Worm (Caenorhabditis elegans): Measurements from ENCODE around the gene T14G12.6.
A peak's percentile ranks its signal among the peaks of the same experiment; 100 is the strongest.

The T14G12.6 gene

DNA sequence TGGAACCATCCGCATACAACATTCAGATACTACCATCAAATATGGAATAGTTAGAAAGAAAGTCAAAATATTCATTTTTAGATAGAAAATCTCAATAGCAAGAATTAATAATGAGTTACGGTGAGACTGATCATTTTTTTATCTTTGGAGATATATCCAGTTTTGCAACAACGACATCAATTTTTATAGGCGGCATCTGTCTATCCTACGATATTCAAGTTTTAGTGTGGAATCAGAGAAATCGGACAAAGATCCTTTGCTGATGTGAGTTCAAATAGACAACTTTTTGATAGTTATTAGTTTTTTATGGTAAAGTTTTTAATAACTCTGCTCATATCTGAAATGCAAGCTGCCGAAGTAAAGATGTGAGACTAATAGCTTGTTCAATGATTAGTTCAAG, 7.3 kb upstream of the T14G12.6 start, which contains the start of gene F47B7.4:
Gene F47B7.4 (minus strand): TSS at position 101 of the 400 bp plus-strand sequence.
- TF ChIP-seq flt-1 (GFP tag; IDR thresholded peaks at IDR 0.05) = no peak
- TF ChIP-seq med-1 (GFP tag; optimal IDR thresholded peaks at IDR 0.05; ENCODE audit: insufficient read depth) = no peak
- TF ChIP-seq cog-1 (tag; optimal IDR thresholded peaks at IDR 0.05) = no peak
- no peak for TF ChIP-seq ztf-23 (GFP tag; IDR thresholded peaks at IDR 0.05)
- no peak for TF ChIP-seq ref-1 (GFP tag; conservative IDR thresholded peaks at IDR 0.05)
- TF ChIP-seq tab-1 (GFP tag; IDR thresholded peaks at IDR 0.05) = no peak
- TF ChIP-seq klf-2 (GFP tag; conservative IDR thresholded peaks at IDR 0.05) = no peak

DNA sequence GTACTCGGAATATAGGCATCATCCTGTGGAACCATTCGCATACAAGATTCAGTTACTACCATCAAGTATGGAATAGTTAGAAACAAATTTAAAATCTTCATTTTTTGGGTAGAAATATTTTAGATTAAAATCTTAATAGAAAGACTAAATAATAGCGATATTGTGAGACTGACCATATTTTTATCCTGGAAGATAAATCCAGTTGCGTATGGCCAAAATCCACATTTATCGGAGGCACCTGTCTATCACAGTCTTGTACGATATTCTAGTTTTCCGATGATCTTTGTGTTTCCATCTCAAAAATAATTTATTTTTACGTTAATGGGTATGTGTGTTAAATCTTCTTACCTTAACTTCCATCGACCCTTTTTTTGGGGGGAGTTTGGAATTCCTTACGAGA, 5.0 kb upstream of the T14G12.6 start, which contains the start of gene F47B7.3:
Gene F47B7.3 (minus strand): TSS at position 101 of the 400 bp plus-strand sequence.
- no peak for TF ChIP-seq klf-2 (GFP tag; conservative IDR thresholded peaks at IDR 0.05)
- TF ChIP-seq flt-1 (GFP tag; IDR thresholded peaks at IDR 0.05) = no peak
- no peak for TF ChIP-seq tab-1 (GFP tag; IDR thresholded peaks at IDR 0.05)
- TF ChIP-seq cog-1 (tag; optimal IDR thresholded peaks at IDR 0.05) = no peak
- TF ChIP-seq med-1 (GFP tag; optimal IDR thresholded peaks at IDR 0.05; ENCODE audit: insufficient read depth) = no peak
- TF ChIP-seq T22C8.4 (GFP tag; IDR thresholded peaks at IDR 0.05) = no peak
- no peak for TF ChIP-seq ztf-29 (GFP tag; IDR thresholded peaks at IDR 0.05)
- TF ChIP-seq ztf-23 (GFP tag; IDR thresholded peaks at IDR 0.05) = no peak
- TF ChIP-seq ref-1 (GFP tag; conservative IDR thresholded peaks at IDR 0.05) = no peak

DNA sequence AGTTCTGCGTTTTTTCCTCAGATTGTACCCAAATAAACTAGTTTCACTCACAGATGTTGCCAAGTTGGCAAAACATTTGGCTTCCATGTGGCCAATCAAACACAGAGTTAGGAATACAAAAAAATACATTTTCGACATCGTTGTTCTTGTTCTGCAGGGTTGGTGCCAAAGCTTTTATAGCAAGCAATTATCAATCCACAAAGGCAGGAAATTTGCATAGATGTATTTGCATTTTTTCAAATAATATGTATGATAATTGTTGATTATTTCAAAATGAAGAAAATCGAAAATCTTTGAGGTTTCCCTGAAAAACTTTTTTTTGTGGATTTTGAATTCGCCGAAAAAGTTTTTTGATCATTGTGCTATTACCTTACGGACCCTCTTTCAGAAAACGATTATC, 3.2 kb upstream of the T14G12.6 start, which contains the start of gene T14G12.11:
Gene T14G12.11 (minus strand): TSS at position 138 of the 400 bp plus-strand sequence.
- TF ChIP-seq ref-1 (GFP tag; conservative IDR thresholded peaks at IDR 0.05) (no peak), T22C8.4 (GFP tag; IDR thresholded peaks at IDR 0.05) (no peak), med-1 (GFP tag; optimal IDR thresholded peaks at IDR 0.05; ENCODE audit: insufficient read depth) (no peak), klf-2 (GFP tag; conservative IDR thresholded peaks at IDR 0.05) (no peak), tab-1 (GFP tag; IDR thresholded peaks at IDR 0.05) (no peak), cog-1 (tag; optimal IDR thresholded peaks at IDR 0.05) (no peak), ztf-29 (GFP tag; IDR thresholded peaks at IDR 0.05) (no peak), flt-1 (GFP tag; IDR thresholded peaks at IDR 0.05) (no peak), ztf-23 (GFP tag; IDR thresholded peaks at IDR 0.05) (no peak)

DNA sequence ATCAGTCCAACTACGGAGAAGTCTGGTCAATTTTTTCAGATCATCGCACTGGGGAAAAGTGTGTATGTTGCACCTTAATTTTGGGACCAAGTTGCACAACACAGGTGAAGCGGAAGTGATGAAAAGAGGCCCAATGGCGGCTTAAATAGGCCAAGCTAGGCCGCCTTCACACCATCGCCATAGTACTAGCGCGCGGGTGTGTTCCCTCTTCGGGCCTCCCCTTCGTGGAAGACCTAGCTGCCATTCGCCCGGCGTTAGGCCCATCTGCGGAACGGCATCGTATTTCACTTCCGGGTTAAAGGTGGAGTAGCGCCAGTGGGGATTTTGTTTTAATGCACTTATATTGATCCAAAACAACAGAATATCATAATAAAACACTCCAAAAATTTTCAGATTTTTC, 575 bp upstream of the T14G12.6 start:
- TF ChIP-seq ztf-29 (GFP tag; IDR thresholded peaks at IDR 0.05) = no peak
- 0 out of 2 replicates have a peak, but pooled peaks have one; percentile 44 for TF ChIP-seq tab-1 (GFP tag; IDR thresholded peaks at IDR 0.05)

DNA sequence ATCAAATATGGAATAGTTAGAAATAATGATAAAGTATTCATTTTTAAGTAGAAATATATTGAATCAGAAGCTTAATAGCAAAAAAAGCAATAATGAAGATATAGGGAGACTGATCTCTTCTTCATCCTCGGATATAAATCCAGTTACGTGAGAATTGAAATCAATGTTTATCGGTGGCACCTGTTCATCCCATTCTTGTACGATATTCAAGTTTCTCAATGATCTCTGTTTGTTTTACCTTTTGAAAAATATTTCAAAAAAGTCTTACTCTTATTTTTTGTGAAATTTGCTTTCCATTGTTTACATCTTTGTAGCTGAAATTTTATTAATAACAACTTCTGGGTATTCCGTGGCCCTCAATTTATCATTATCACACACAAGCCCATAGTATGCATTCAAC, 846 bp downstream of the T14G12.6 start, which contains the start of gene T14G12.12:
Gene T14G12.12 (minus strand): TSS at position 101 of the 400 bp plus-strand sequence.
- TF ChIP-seq T22C8.4 (GFP tag; IDR thresholded peaks at IDR 0.05) (no peak), med-1 (GFP tag; optimal IDR thresholded peaks at IDR 0.05; ENCODE audit: insufficient read depth) (no peak), klf-2 (GFP tag; conservative IDR thresholded peaks at IDR 0.05) (no peak), ref-1 (GFP tag; conservative IDR thresholded peaks at IDR 0.05) (no peak), flt-1 (GFP tag; IDR thresholded peaks at IDR 0.05) (no peak), ztf-23 (GFP tag; IDR thresholded peaks at IDR 0.05) (no peak), tab-1 (GFP tag; IDR thresholded peaks at IDR 0.05) (no peak), cog-1 (tag; optimal IDR thresholded peaks at IDR 0.05) (no peak), ztf-29 (GFP tag; IDR thresholded peaks at IDR 0.05) (no peak)

DNA sequence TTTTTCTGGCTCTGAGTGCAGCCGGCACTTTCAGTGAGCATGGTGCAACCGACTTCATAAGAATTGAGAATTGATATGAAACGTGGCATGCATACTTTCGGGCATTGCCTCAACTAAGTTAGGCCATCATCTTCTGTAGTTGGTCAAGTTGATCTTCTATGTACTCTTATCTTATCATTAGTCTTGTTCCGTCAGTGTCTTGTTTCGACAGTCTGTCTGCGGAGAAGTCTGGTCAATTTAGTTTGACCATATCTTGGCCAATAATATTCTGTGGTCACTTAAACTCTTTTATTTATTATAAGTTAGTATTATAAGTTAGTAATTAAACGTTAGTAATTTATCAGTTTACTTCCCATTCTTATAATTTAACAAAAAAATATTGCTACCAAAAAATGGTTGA, 3.0 kb downstream of the T14G12.6 start:
- TF ChIP-seq tab-1 (GFP tag; IDR thresholded peaks at IDR 0.05) = no peak
- TF ChIP-seq med-1 (GFP tag; optimal IDR thresholded peaks at IDR 0.05; ENCODE audit: insufficient read depth) = no peak
- no peak for TF ChIP-seq ref-1 (GFP tag; conservative IDR thresholded peaks at IDR 0.05)
- no peak for TF ChIP-seq flt-1 (GFP tag; IDR thresholded peaks at IDR 0.05)
- TF ChIP-seq cog-1 (tag; optimal IDR thresholded peaks at IDR 0.05) = no peak
- TF ChIP-seq ztf-29 (GFP tag; IDR thresholded peaks at IDR 0.05) = no peak
- no peak for TF ChIP-seq ztf-23 (GFP tag; IDR thresholded peaks at IDR 0.05)
- no peak for TF ChIP-seq klf-2 (GFP tag; conservative IDR thresholded peaks at IDR 0.05)
- no peak for TF ChIP-seq T22C8.4 (GFP tag; IDR thresholded peaks at IDR 0.05)

DNA sequence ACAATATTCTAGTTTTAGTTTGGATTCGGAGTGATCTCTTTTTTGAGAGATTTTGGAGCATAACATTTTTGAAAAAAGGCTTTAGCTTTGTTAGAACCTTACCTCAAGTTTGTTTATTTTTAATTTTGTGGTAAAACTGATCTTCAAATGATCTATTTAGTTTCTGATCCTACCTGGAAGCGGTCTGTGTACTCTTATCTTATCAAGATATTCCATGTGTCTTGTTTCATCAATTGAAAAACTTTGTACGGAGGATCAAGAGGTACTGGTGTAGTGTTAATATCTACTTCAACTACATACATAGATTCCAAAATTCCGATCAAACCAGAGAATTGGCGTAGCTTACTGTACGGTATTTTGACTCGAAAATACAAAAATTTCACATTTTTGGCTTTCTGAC, 3.5 kb downstream of the T14G12.6 start:
- no peak for TF ChIP-seq ztf-23 (GFP tag; IDR thresholded peaks at IDR 0.05)
- TF ChIP-seq flt-1 (GFP tag; IDR thresholded peaks at IDR 0.05) = no peak
- TF ChIP-seq klf-2 (GFP tag; conservative IDR thresholded peaks at IDR 0.05) = no peak
- no peak for TF ChIP-seq cog-1 (tag; optimal IDR thresholded peaks at IDR 0.05)
- no peak for TF ChIP-seq med-1 (GFP tag; optimal IDR thresholded peaks at IDR 0.05; ENCODE audit: insufficient read depth)
- no peak for TF ChIP-seq tab-1 (GFP tag; IDR thresholded peaks at IDR 0.05)
- TF ChIP-seq ref-1 (GFP tag; conservative IDR thresholded peaks at IDR 0.05) = no peak
- TF ChIP-seq ztf-29 (GFP tag; IDR thresholded peaks at IDR 0.05) = no peak
- TF ChIP-seq T22C8.4 (GFP tag; IDR thresholded peaks at IDR 0.05) = no peak

DNA sequence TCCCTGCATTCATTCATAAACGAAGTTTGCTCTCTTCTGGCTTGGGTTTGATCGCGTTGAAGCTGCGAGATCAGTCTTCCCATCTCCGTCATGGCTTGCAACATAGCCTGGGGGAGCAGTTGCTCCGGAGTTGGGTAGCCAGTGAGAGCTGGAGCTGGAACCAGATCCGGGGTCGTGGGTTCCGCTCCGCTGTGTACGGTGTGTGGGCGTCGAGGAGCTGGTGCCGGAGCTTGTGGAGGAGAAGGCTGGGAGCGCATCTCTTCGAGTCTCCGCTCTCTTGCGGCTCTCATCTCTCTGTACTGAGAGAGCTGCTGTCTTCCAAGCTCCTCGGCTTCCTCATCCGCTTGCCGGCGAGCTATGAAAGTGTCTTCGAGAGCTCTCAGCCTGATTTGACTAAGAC, 6.8 kb downstream of the T14G12.6 start:
- TF ChIP-seq ref-1 (GFP tag; conservative IDR thresholded peaks at IDR 0.05) (no peak), med-1 (GFP tag; optimal IDR thresholded peaks at IDR 0.05; ENCODE audit: insufficient read depth) (no peak), tab-1 (GFP tag; IDR thresholded peaks at IDR 0.05) (0 out of 2 replicates have a peak, but pooled peaks have one; percentile 11)

DNA sequence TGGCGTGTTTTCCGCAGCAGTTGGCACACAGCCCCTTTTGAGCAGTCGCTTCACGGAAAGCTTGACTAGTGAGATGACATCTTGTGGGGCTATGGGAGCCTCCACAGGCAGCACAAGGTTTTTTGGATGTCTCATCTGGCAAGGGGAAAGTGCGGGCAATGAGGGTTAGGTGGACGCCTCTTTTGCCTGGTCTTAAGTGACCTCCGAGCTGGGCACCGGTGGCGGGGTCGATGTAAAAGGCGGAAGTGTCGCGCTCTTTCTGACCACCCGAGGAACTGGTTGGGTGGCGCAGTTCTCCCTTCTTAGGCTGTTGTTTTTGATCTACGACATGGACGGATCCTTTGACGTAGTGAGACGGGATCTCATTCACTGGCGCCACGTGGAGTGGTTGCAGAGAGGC, 7.9 kb downstream of the T14G12.6 start:
- TF ChIP-seq T22C8.4 (GFP tag; IDR thresholded peaks at IDR 0.05) = no peak

DNA sequence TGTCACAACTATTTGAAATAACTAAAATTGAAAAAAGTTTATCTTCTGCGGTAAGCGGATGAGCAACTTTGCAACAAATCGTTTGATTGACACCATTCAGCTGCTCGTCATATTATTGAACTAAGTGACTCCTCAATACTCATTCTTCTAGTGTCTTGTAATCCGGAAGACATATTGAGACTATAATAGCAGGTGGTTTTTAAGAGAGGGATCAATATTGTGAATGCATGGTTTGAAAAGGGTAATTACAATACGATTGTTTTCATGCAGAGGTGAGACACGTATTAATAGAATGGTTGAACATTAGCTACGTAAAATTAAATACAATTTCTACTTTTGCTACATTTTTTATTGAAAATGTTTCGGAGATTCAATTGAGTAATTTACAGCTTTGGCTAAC, 16.1 kb downstream of the T14G12.6 start:
- TF ChIP-seq med-1 (GFP tag; optimal IDR thresholded peaks at IDR 0.05; ENCODE audit: insufficient read depth) (no peak), ref-1 (GFP tag; conservative IDR thresholded peaks at IDR 0.05) (no peak)

DNA sequence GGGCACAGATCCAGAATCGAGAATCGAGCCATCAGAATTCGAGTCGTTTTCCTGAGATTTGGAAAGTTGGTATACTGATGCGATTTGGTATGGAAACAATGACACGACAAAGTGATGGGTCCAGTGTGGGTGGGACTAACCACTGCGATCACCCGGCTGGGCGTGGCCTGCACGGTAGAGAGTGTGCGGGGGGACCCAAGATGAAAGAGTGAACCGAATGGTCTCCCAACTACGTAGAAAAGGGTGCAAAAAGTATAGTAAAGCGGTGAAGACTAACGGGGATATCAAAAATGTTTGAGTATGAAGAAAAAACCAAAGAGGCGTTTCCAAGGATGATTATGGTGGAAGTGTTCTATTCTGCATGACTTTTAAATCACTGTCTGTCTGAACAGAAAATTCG, 17.0 kb downstream of the T14G12.6 start, which contains the start of gene fkh-2:
Gene fkh-2 (minus strand): TSS at position 101 of the 400 bp plus-strand sequence.
- no peak for TF ChIP-seq T22C8.4 (GFP tag; IDR thresholded peaks at IDR 0.05)
- no peak for TF ChIP-seq ztf-23 (GFP tag; IDR thresholded peaks at IDR 0.05)
- TF ChIP-seq cog-1 (tag; optimal IDR thresholded peaks at IDR 0.05) = no peak
- TF ChIP-seq tab-1 (GFP tag; IDR thresholded peaks at IDR 0.05) = no peak
- TF ChIP-seq klf-2 (GFP tag; conservative IDR thresholded peaks at IDR 0.05) = no peak

Data from whole organism, midembryonic.